Worm (Caenorhabditis elegans) whole organism, young adult: ENCODE results near the gene srbc-25.

Source experiments
- B0261.1 ChIP-seq: sonication (generic microtip); optimal IDR thresholded peaks from 2 replicates; lab custom pipeline; 2016; ENCODE audit warnings: mild to moderate bottlenecking, missing genetic modification characterization, moderate library complexity, missing compliant biosample characterization
- C06A6.2 ChIP-seq: fragments of 200-800 bp; sonication (Bioruptor generic); conservative IDR thresholded peaks from 2 replicates; pipeline ENCODE4 v1.3.6; 2022; ENCODE audit warnings: missing genetic modification characterization, missing compliant biosample characterization
- D2030.7 ChIP-seq: fragments of 200-800 bp; sonication (Bioruptor generic); IDR thresholded peaks from 2 replicates; pipeline ENCODE4 v1.3.6; 2022; ENCODE audit warnings: missing genetic modification reagents, missing genetic modification characterization, missing compliant biosample characterization
- F10E7.11 ChIP-seq: sonication (generic microtip); optimal IDR thresholded peaks from 2 replicates; lab custom pipeline; 2017; ENCODE audit warnings: mild to moderate bottlenecking, missing genetic modification characterization, moderate library complexity, missing compliant biosample characterization
- F39B2.1 ChIP-seq: fragments of 200-800 bp; sonication (Bioruptor generic); IDR thresholded peaks from 2 replicates; pipeline ENCODE4 v1.3.6; 2022; ENCODE audit warnings: missing genetic modification reagents, missing genetic modification characterization, missing compliant biosample characterization
- F49E8.2 ChIP-seq: sonication (generic microtip); optimal IDR thresholded peaks from 3 replicates; lab custom pipeline; 2017; ENCODE audit warnings: missing genetic modification characterization, mild to moderate bottlenecking, missing compliant biosample characterization, antibody characterized with exemption, moderate library complexity; ENCODE audit not compliant: insufficient read depth
- Y56A3A.18 ChIP-seq: fragments of 200-800 bp; sonication (Bioruptor generic); IDR thresholded peaks from 2 replicates; pipeline ENCODE4 v1.3.6; 2022; ENCODE audit warnings: missing genetic modification reagents, missing genetic modification characterization, missing compliant biosample characterization
- aptf-2 ChIP-seq: fragments of 200-800 bp; sonication (Bioruptor generic); conservative IDR thresholded peaks from 2 replicates; pipeline ENCODE4 v1.3.6; 2022; ENCODE audit warnings: missing genetic modification reagents, missing genetic modification characterization, missing compliant biosample characterization
- athp-1 ChIP-seq: sonication (generic microtip); optimal IDR thresholded peaks from 2 replicates; lab custom pipeline; 2017; ENCODE audit warnings: mild to moderate bottlenecking, missing genetic modification characterization, missing compliant biosample characterization
- attf-3 ChIP-seq: fragments of 200-800 bp; sonication (Bioruptor generic); conservative IDR thresholded peaks from 2 replicates; pipeline ENCODE4 v1.3.6; 2022; ENCODE audit warnings: missing genetic modification reagents, missing genetic modification characterization, missing compliant biosample characterization
- bed-1 ChIP-seq: fragments of 200-800 bp; sonication (Bioruptor generic); IDR thresholded peaks from 2 replicates; pipeline ENCODE4 v1.3.6; 2022; ENCODE audit warnings: missing genetic modification reagents, missing genetic modification characterization, missing compliant biosample characterization
- ccch-3 ChIP-seq: fragments of 200-800 bp; sonication (Bioruptor generic); optimal IDR thresholded peaks from 2 replicates; lab custom pipeline; 2018; ENCODE audit warnings: mild to moderate bottlenecking, missing genetic modification characterization, missing compliant biosample characterization
- cebp-1 ChIP-seq, 2 experiments: fragments of 200-800 bp in 1 of 2; sonication (Bioruptor generic) in 1 of 2; sonication (generic microtip) in 1 of 2; IDR thresholded peaks in 1 of 2; optimal IDR thresholded peaks in 1 of 2; 2 replicates each; pipeline versions ENCODE4 v1.3.6 to Lab custom; 2017 to 2022; ENCODE audit warnings: missing compliant biosample characterization in 2 of 2, missing genetic modification characterization in 2 of 2, mild to moderate bottlenecking in 1 of 2, missing genetic modification reagents in 1 of 2, moderate library complexity in 1 of 2
- cebp-2 ChIP-seq: fragments of 200-800 bp; sonication (Bioruptor generic); IDR thresholded peaks from 2 replicates; pipeline ENCODE4 v1.3.6; 2022; ENCODE audit warnings: missing genetic modification characterization, missing compliant biosample characterization
- ceh-100 ChIP-seq: fragments of 200-800 bp; sonication (Bioruptor generic); IDR thresholded peaks from 2 replicates; pipeline ENCODE4 v1.3.6; 2022; ENCODE audit warnings: missing genetic modification reagents, missing genetic modification characterization, missing compliant biosample characterization
- die-1 ChIP-seq: sonication (generic microtip); optimal IDR thresholded peaks from 2 replicates; lab custom pipeline; 2016; ENCODE audit warnings: missing genotype, mild to moderate bottlenecking, missing genetic modification characterization, missing compliant biosample characterization
- dox-1 ChIP-seq: fragments of 200-800 bp; sonication (Bioruptor generic); IDR thresholded peaks from 2 replicates; pipeline ENCODE4 v1.3.6; 2022; ENCODE audit warnings: missing genetic modification reagents, missing genetic modification characterization, missing compliant biosample characterization
- dpl-1 ChIP-seq: fragments of 150-350 bp; optimal IDR thresholded peaks from 2 replicates; lab custom pipeline; 2014; ENCODE audit warnings: missing biosample characterization, missing genetic modification reagents, missing genetic modification characterization
- egrh-3 ChIP-seq: fragments of 200-800 bp; sonication (Bioruptor generic); IDR thresholded peaks from 2 replicates; pipeline ENCODE4 v1.3.6; 2022; ENCODE audit warnings: missing genetic modification reagents, missing genetic modification characterization, missing compliant biosample characterization
- him-1 ChIP-seq: sonication (generic microtip); optimal IDR thresholded peaks from 2 replicates; lab custom pipeline; 2016; ENCODE audit warnings: missing genotype, missing genetic modification reagents, missing genetic modification characterization, missing compliant biosample characterization
- hlh-12 ChIP-seq: sonication (generic microtip); optimal IDR thresholded peaks from 2 replicates; lab custom pipeline; 2016; ENCODE audit warnings: missing genetic modification characterization, missing compliant biosample characterization
- hmg-1.2 ChIP-seq: fragments of 200-800 bp; sonication (Bioruptor generic); IDR thresholded peaks from 2 replicates; pipeline ENCODE4 v1.3.6; 2022; ENCODE audit warnings: missing genetic modification reagents, missing genetic modification characterization, missing compliant biosample characterization
- hmg-20 ChIP-seq: fragments of 200-800 bp; sonication (Bioruptor generic); IDR thresholded peaks from 2 replicates; pipeline ENCODE4 v1.3.6; 2022; ENCODE audit warnings: missing genetic modification reagents, missing genetic modification characterization, missing compliant biosample characterization
- hrde-1 ChIP-seq: sonication (generic microtip); optimal IDR thresholded peaks from 2 replicates; lab custom pipeline; 2016; ENCODE audit warnings: missing genetic modification characterization, mild to moderate bottlenecking, missing compliant biosample characterization, moderate library complexity, missing genotype, missing genetic modification reagents, borderline replicate concordance
- lag-1 ChIP-seq: fragments of 200-800 bp; sonication (Bioruptor generic); IDR thresholded peaks from 2 replicates; pipeline ENCODE4 v1.3.6; 2022; ENCODE audit warnings: missing genetic modification reagents, missing genetic modification characterization, missing compliant biosample characterization
- lin-35 ChIP-seq, 3 experiments: fragments of 150-350 bp in 2 of 3; sonication (generic microtip) in 1 of 3; optimal IDR thresholded peaks; 2 replicates each; lab custom pipeline; 2014 to 2018; ENCODE audit warnings: missing biosample characterization in 3 of 3, missing genetic modification characterization in 3 of 3, missing genetic modification reagents in 3 of 3
- lin-40 ChIP-seq: sonication (generic microtip); optimal IDR thresholded peaks from 2 replicates; lab custom pipeline; 2016; ENCODE audit warnings: missing genetic modification characterization, mild to moderate bottlenecking, missing compliant biosample characterization, missing genotype, missing genetic modification reagents
- lsl-1 ChIP-seq: fragments of 200-800 bp; sonication (Bioruptor generic); optimal IDR thresholded peaks from 2 replicates; lab custom pipeline; 2018; ENCODE audit warnings: mild to moderate bottlenecking, missing genetic modification characterization, moderate library complexity, missing compliant biosample characterization
- mcd-1 ChIP-seq: fragments of 200-800 bp; sonication (Bioruptor generic); IDR thresholded peaks from 2 replicates; pipeline ENCODE4 v1.3.6; 2022; ENCODE audit warnings: missing genetic modification reagents, missing genetic modification characterization, missing compliant biosample characterization
- mel-28 ChIP-seq: sonication (generic microtip); optimal IDR thresholded peaks from 2 replicates; lab custom pipeline; 2016; ENCODE audit warnings: borderline replicate concordance, mild to moderate bottlenecking, missing genetic modification characterization, missing compliant biosample characterization
- nfya-2 ChIP-seq: fragments of 200-800 bp; sonication (Bioruptor generic); IDR thresholded peaks from 2 replicates; pipeline ENCODE4 v1.3.6; 2022; ENCODE audit warnings: missing genetic modification reagents, missing genetic modification characterization, missing compliant biosample characterization
- nfyb-1 ChIP-seq: fragments of 200-800 bp; sonication (Bioruptor generic); IDR thresholded peaks from 2 replicates; pipeline ENCODE4 v1.3.6; 2022; ENCODE audit warnings: missing genetic modification reagents, missing genetic modification characterization, missing compliant biosample characterization
- nhr-27 ChIP-seq: fragments of 200-800 bp; sonication (Bioruptor generic); optimal IDR thresholded peaks from 2 replicates; lab custom pipeline; 2018; ENCODE audit warnings: mild to moderate bottlenecking, missing genetic modification characterization, moderate library complexity, missing compliant biosample characterization
- nhr-80 ChIP-seq: sonication (generic microtip); optimal IDR thresholded peaks from 2 replicates; lab custom pipeline; 2016; ENCODE audit warnings: missing genetic modification characterization, missing compliant biosample characterization
- pbrm-1 ChIP-seq: fragments of 200-800 bp; sonication (Bioruptor generic); IDR thresholded peaks from 2 replicates; pipeline ENCODE4 v1.3.6; 2022; ENCODE audit warnings: missing genetic modification reagents, missing genetic modification characterization, missing compliant biosample characterization
- pha-4 ChIP-seq: fragments of 150-350 bp; sonication (generic microtip); optimal IDR thresholded peaks from 2 replicates; lab custom pipeline; 2014; ENCODE audit warnings: missing biosample characterization, missing genetic modification reagents, missing genetic modification characterization
- rpc-1 ChIP-seq, 2 experiments: fragments of 150-350 bp in 1 of 2; sonication (generic microtip) in 1 of 2; optimal IDR thresholded peaks; 2 replicates each; lab custom pipeline; 2014 to 2018; ENCODE audit warnings: missing biosample characterization in 1 of 2, missing genetic modification characterization in 1 of 2, missing genetic modification reagents in 1 of 2, missing genotype in 1 of 2
- sea-2 ChIP-seq: fragments of 200-800 bp; sonication (Bioruptor generic); IDR thresholded peaks from 2 replicates; pipeline ENCODE4 v1.3.6; 2022; ENCODE audit warnings: missing genetic modification characterization, missing compliant biosample characterization
- somi-1 ChIP-seq: fragments of 200-800 bp; sonication (Bioruptor generic); optimal IDR thresholded peaks from 2 replicates; lab custom pipeline; 2018; ENCODE audit warnings: mild to moderate bottlenecking, missing genetic modification characterization, missing compliant biosample characterization
- ztf-25 ChIP-seq: fragments of 200-800 bp; sonication (Bioruptor generic); IDR thresholded peaks from 2 replicates; pipeline ENCODE4 v1.3.6; 2022; ENCODE audit warnings: missing genetic modification reagents, missing genetic modification characterization, missing compliant biosample characterization
- ztf-3 ChIP-seq: fragments of 200-800 bp; sonication (Bioruptor generic); optimal IDR thresholded peaks from 2 replicates; lab custom pipeline; 2018; ENCODE audit warnings: mild to moderate bottlenecking, missing genetic modification characterization, missing compliant biosample characterization

The srbc-25 gene

ce11 chrV:17170822-17171221 lies 3.0 kb upstream of the srbc-25 start, which contains the start of gene srw-51:
Gene srw-51 (minus strand): TSS chrV:17170922.
- no peak for TF ChIP-seq lin-40
- TF ChIP-seq hmg-1.2 (GFP tag; lab: Robert Waterston, UW): no peak
- no peak for TF ChIP-seq die-1 (tag; lab: Kevin White, UChicago)
- no peak for TF ChIP-seq attf-3 (GFP tag; lab: Robert Waterston, UW)
- TF ChIP-seq nhr-27 (tag; lab: Kevin White, UChicago): no peak
- TF ChIP-seq lin-35 (GFP tag; optimal IDR thresholded peaks at IDR 0.05; lab: Kevin White, UChicago): no peak
- no peak for TF ChIP-seq dox-1
- TF ChIP-seq bed-1 (GFP tag; lab: Robert Waterston, UW): no peak
- TF ChIP-seq athp-1 (tag; lab: Kevin White, UChicago): no peak
- no peak for TF ChIP-seq dpl-1 (GFP tag; lab: Kevin White, UChicago)
- TF ChIP-seq cebp-1 (GFP tag; IDR thresholded peaks at IDR 0.05; lab: Robert Waterston, UW): no peak
- no peak for TF ChIP-seq cebp-1 (tag; optimal IDR thresholded peaks at IDR 0.05; lab: Kevin White, UChicago)
- no peak for TF ChIP-seq B0261.1 (tag; lab: Kevin White, UChicago)
- TF ChIP-seq nhr-80 (tag; lab: Kevin White, UChicago): no peak
- no peak for TF ChIP-seq somi-1 (GFP tag; lab: Kevin White, UChicago)
- TF ChIP-seq ccch-3 (GFP tag; lab: Kevin White, UChicago): no peak

DNA sequence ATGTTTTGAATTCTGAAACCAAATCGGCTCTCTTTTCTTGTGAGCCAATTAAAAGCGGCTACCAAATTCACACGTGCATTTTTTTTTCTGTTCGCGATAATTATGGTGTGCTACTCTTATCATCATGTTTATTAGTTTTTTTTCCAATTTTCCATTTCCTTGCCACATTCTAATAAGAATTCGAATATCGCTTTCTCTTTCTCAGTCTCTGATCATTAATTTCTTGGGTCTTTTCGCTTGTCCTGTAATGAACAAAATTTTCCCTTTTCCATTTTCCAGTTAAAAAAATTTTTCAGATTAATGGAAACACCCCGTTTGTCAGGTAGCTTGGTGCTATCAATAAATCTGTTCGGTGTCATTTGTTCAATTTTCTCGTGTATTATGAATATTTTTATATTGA lies 2.3 kb upstream of the srbc-25 start, which contains the start of gene srbc-26:
Gene srbc-26, plus strand, starts transcription at position 301 of the 400 bp plus-strand sequence.
- TF ChIP-seq ztf-25 (no peak), aptf-2 (GFP tag; lab: Robert Waterston, UW) (no peak), dpl-1 (GFP tag; lab: Kevin White, UChicago) (no peak), nfya-2 (GFP tag; lab: Robert Waterston, UW) (no peak), F39B2.1 (GFP tag; lab: Robert Waterston, UW) (no peak), hrde-1 (tag; lab: Kevin White, UChicago) (no peak), pha-4 (tag; lab: Kevin White, UChicago) (no peak), hlh-12 (tag; lab: Kevin White, UChicago) (no peak), rpc-1 (optimal IDR thresholded peaks at IDR 0.05; lab: Kevin White, UChicago) (no peak), rpc-1 (tag; optimal IDR thresholded peaks at IDR 0.05; lab: Kevin White, UChicago) (no peak), mcd-1 (no peak), him-1 (tag; lab: Kevin White, UChicago) (no peak), nfyb-1 (GFP tag; lab: Robert Waterston, UW) (no peak), B0261.1 (tag; lab: Kevin White, UChicago) (no peak)

ce11 chrV:17177967-17178366 lies 4.1 kb downstream of the srbc-25 start, which contains the start of gene srsx-1:
Gene srsx-1 (minus strand): TSS chrV:17178067.
- TF ChIP-seq Y56A3A.18 (GFP tag; lab: Robert Waterston, UW) (no peak), hmg-20 (GFP tag; lab: Robert Waterston, UW) (no peak), lag-1 (no peak), D2030.7 (GFP tag; lab: Robert Waterston, UW) (no peak)
- TF ChIP-seq, all 124 proteins: peak for 0

- TF ChIP-seq cebp-2: no peak
- TF ChIP-seq hmg-20 (GFP tag; lab: Robert Waterston, UW): no peak
- no peak for TF ChIP-seq ztf-3 (GFP tag; lab: Kevin White, UChicago)
- TF ChIP-seq pha-4 (tag; lab: Kevin White, UChicago): no peak
- TF ChIP-seq somi-1 (GFP tag; lab: Kevin White, UChicago): no peak
- TF ChIP-seq sea-2 (GFP tag; lab: Robert Waterston, UW): no peak
- no peak for TF ChIP-seq mel-28 (tag; lab: Kevin White, UChicago)
- no peak for TF ChIP-seq lsl-1
- no peak for TF ChIP-seq ceh-100
- TF ChIP-seq pbrm-1 (GFP tag; lab: Robert Waterston, UW): no peak
- no peak for TF ChIP-seq F10E7.11 (tag; lab: Kevin White, UChicago)
- TF ChIP-seq egrh-3 (GFP tag; lab: Robert Waterston, UW): no peak
- TF ChIP-seq C06A6.2: no peak
- no peak for TF ChIP-seq F49E8.2
- TF ChIP-seq, all 124 proteins: peak for 0
These were observed 4.6 kb downstream of the srbc-25 start, which contains the start of gene srh-174 for ce11 chrV:17178457-17178856. Gene srh-174 (plus strand): TSS chrV:17178757.
